Fruit fly (Drosophila melanogaster): ENCODE data around the gene CG33285.
A peak's percentile ranks its signal among the peaks of the same experiment; 100 is the strongest.

DNA sequence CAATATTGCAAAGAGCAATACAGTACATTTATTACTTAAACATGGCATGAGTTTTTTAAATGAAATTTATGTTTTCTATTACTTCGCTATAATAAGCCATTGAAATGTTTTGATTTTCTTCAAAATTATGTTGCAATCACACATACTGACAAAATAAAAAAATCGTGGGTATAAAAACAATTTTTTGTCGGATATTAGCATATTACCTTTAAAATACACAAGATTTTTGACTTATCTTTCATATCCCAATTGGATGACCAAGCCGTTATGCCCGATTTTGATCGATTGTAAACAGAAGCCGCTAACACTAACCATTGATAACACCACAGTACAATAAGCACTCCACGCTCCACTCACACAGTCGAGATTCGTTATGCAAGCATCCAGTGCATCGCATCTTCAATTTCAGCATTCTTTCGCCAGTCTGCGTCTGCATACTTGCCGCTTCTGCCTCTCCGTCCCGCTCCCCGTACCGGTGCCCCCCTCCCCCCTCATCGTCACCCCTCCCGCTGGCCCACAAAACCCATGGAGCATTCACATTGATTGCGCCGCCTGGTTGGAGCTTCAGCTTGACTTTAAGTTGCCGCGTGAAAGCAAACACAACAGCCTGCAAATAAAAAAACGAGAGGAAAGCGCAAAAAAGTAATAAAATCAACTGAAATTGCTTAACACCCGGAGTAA lies 15.7 kb upstream of the CG33285 start:
- TF ChIP-seq psq (optimal IDR thresholded peaks at IDR 0.05) (no peak), usp (GFP tag; optimal IDR thresholded peaks at IDR 0.05) (no peak), pan (optimal IDR thresholded peaks at IDR 0.05) (no peak), Dll (optimal IDR thresholded peaks at IDR 0.05) (no peak), CG8478 (optimal IDR thresholded peaks at IDR 0.05) (no peak), EcR (GFP tag; optimal IDR thresholded peaks at IDR 0.05) (peak in 1 of 2 experiments; percentile 27)
